Worm (Caenorhabditis elegans): ENCODE measurements around the gene C13A2.10.

Gene C13A2.10

DNA sequence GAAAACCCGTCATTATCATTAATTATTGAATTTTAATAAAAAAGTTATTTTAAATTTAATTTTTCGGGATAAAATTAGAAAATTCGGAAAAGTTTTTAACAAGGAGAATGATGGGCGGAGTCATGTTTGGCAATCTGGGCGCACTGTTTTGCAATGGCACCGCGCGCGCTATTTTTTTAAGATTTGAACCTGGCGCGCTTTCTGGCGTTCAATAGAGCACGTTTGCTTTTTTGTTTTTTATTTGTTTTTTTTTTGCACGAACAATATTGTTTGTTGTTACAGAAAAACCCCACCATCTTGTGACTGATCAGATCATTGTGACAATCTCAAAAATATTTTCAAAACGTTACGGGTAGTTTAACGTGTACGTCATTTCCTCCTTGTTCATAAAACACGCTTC, 37.8 kb downstream of the C13A2.10 start, which contains the start of gene hyls-1 (continued):
- TF ChIP-seq zfh-2 (GFP tag; conservative IDR thresholded peaks at IDR 0.05), result no peak
- no peak for TF ChIP-seq bed-2 (GFP tag; IDR thresholded peaks at IDR 0.05)
- no peak for TF ChIP-seq repo-1 (tag; optimal IDR thresholded peaks at IDR 0.05)
- no peak for TF ChIP-seq F55B11.4 (tag; optimal IDR thresholded peaks at IDR 0.05; ENCODE audit: borderline replicate concordance, insufficient read depth)
- peak; percentile 65; the same call in 1 of the 2 replicates for TF ChIP-seq Y53G8AR.9 (GFP tag; conservative IDR thresholded peaks at IDR 0.05)
- no peak for TF ChIP-seq snpc-1.1 (tag; optimal IDR thresholded peaks at IDR 0.05; ENCODE audit: insufficient read depth)
- peak; percentile 44 for TF ChIP-seq snpc-1.3 (tag; optimal IDR thresholded peaks at IDR 0.05; ENCODE audit: insufficient read depth)
- peak; percentile 97 for TF ChIP-seq mcd-1 (GFP tag; IDR thresholded peaks at IDR 0.05)
- no peak for TF ChIP-seq F57A8.1 (GFP tag; optimal IDR thresholded peaks at IDR 0.05)
- no peak for TF ChIP-seq die-1 (tag; optimal IDR thresholded peaks at IDR 0.05)
- TF ChIP-seq Y95B8A.8 (GFP tag; IDR thresholded peaks at IDR 0.05), result no peak
- TF ChIP-seq ceh-58 (GFP tag; IDR thresholded peaks at IDR 0.05), result no peak
- peak; percentile 78 for TF ChIP-seq nfyb-1 (GFP tag; IDR thresholded peaks at IDR 0.05)
- TF ChIP-seq ztf-3 (GFP tag; optimal IDR thresholded peaks at IDR 0.05), result no peak
- peak; percentile 93 for TF ChIP-seq efl-1 (GFP tag; optimal IDR thresholded peaks at IDR 0.05)
- TF ChIP-seq K12H6.12 (tag; optimal IDR thresholded peaks at IDR 0.05), result peak; percentile 3
- TF ChIP-seq pha-4 (tag; optimal IDR thresholded peaks at IDR 0.05), result peak; percentile 74
- TF ChIP-seq lin-26 (GFP tag; IDR thresholded peaks at IDR 0.05), result no peak
- no peak for TF ChIP-seq ceh-79 (tag; optimal IDR thresholded peaks at IDR 0.05)
- peak; percentile 77 for TF ChIP-seq ceh-91 (GFP tag; IDR thresholded peaks at IDR 0.05)
- no peak for TF ChIP-seq madf-10 (tag; optimal IDR thresholded peaks at IDR 0.05)
- no peak for TF ChIP-seq nhr-90 (tag; optimal IDR thresholded peaks at IDR 0.05)
- 0 out of 2 replicates have a peak, but pooled peaks have one; percentile 40 for TF ChIP-seq B0336.3 (GFP tag; IDR thresholded peaks at IDR 0.05)
- TF ChIP-seq let-607 (tag; optimal IDR thresholded peaks at IDR 0.05), result no peak
- TF ChIP-seq atf-7 (tag; optimal IDR thresholded peaks at IDR 0.05), result no peak
- no peak for TF ChIP-seq F10E7.11 (tag; optimal IDR thresholded peaks at IDR 0.05)
- no peak for TF ChIP-seq dpff-1 (tag; optimal IDR thresholded peaks at IDR 0.05)
- TF ChIP-seq let-526 (GFP tag; IDR thresholded peaks at IDR 0.05), result no peak
- peak; percentile 42 for TF ChIP-seq tbp1 (GFP tag; optimal IDR thresholded peaks at IDR 0.05)
- peak; percentile 5 for TF ChIP-seq mel-28 (tag; optimal IDR thresholded peaks at IDR 0.05; ENCODE audit: borderline replicate concordance)
- no peak for TF ChIP-seq T26A5.8 (tag; optimal IDR thresholded peaks at IDR 0.05)
- no peak for TF ChIP-seq akir-1 (GFP tag; optimal IDR thresholded peaks at IDR 0.05)

DNA sequence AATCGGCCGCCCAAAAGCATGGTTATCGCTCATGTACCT, 38.0 kb downstream of the C13A2.10 start, which contains the start of gene hpo-9:
TSS of gene hpo-9 (minus strand) at position 37 of the 39 bp plus-strand sequence.
- TF ChIP-seq dpl-1 (GFP tag; optimal IDR thresholded peaks at IDR 0.05), result no peak
- no peak for TF ChIP-seq bed-2 (GFP tag; IDR thresholded peaks at IDR 0.05)
- TF ChIP-seq bed-1 (GFP tag; IDR thresholded peaks at IDR 0.05), result no peak
- no peak for TF ChIP-seq D2030.7 (GFP tag; IDR thresholded peaks at IDR 0.05)
- no peak for TF ChIP-seq nfya-1 (tag; optimal IDR thresholded peaks at IDR 0.05; ENCODE audit: borderline replicate concordance, insufficient read depth)
- no peak for TF ChIP-seq lir-1 (GFP tag; conservative IDR thresholded peaks at IDR 0.05)
- TF ChIP-seq tbp1 (GFP tag; optimal IDR thresholded peaks at IDR 0.05), result no peak
- TF ChIP-seq ztf-6 (GFP tag; IDR thresholded peaks at IDR 0.05), result no peak
- TF ChIP-seq athp-1 (tag; optimal IDR thresholded peaks at IDR 0.05), result no peak
- TF ChIP-seq sdz-38 (tag; optimal IDR thresholded peaks at IDR 0.05), result no peak
- TF ChIP-seq let-607 (tag; optimal IDR thresholded peaks at IDR 0.05), result no peak
- no peak for TF ChIP-seq B0336.3 (GFP tag; IDR thresholded peaks at IDR 0.05)
- no peak for TF ChIP-seq ets-4 (GFP tag; optimal IDR thresholded peaks at IDR 0.05)
- TF ChIP-seq zim-3 (tag; optimal IDR thresholded peaks at IDR 0.05), result no peak
- no peak for TF ChIP-seq mcd-1 (GFP tag; IDR thresholded peaks at IDR 0.05)
- TF ChIP-seq Y53F4B.3 (GFP tag; IDR thresholded peaks at IDR 0.05), result no peak
- TF ChIP-seq him-1 (tag; optimal IDR thresholded peaks at IDR 0.05), result no peak
- TF ChIP-seq hlh-12 (tag; optimal IDR thresholded peaks at IDR 0.05), result no peak
- no peak for TF ChIP-seq attf-3 (GFP tag; conservative IDR thresholded peaks at IDR 0.05)
- TF ChIP-seq ccch-3 (GFP tag; optimal IDR thresholded peaks at IDR 0.05), result no peak

Measured in whole organism, young adult.